Fruit fly (Drosophila melanogaster) whole organism, embryonic: ENCODE results near the gene CG15347.

Experiments
- Bteb2 ChIP-seq: fragments of 200-800 bp; sonication (Bioruptor generic); optimal IDR thresholded peaks from 2 replicates; lab custom pipeline; 2016; ENCODE audit warnings: missing biosample characterization, missing genetic modification characterization
- CG10462 ChIP-seq: fragments of 200-800 bp; sonication (Bioruptor generic); optimal IDR thresholded peaks from 2 replicates; lab custom pipeline; 2016; ENCODE audit warnings: missing biosample characterization, missing genetic modification characterization
- CG10654 ChIP-seq: fragments of 200-800 bp; sonication (Bioruptor generic); optimal IDR thresholded peaks from 2 replicates; lab custom pipeline; 2016; ENCODE audit warnings: missing biosample characterization, missing genetic modification characterization
- CG10979 ChIP-seq: fragments of 200-800 bp; sonication (Bioruptor generic); optimal IDR thresholded peaks from 2 replicates; lab custom pipeline; 2018; ENCODE audit warnings: missing biosample characterization, mild to moderate bottlenecking, missing genetic modification characterization, moderate library complexity
- CG11085 ChIP-seq: fragments of 200-800 bp; sonication (Bioruptor generic); IDR thresholded peaks from 2 replicates; pipeline ENCODE4 v1.3.6; 2022; ENCODE audit warnings: missing biosample characterization, missing genetic modification characterization
- CG11093 ChIP-seq: fragments of 200-800 bp; sonication (Bioruptor generic); IDR thresholded peaks from 3 replicates; pipeline ENCODE4 v1.3.6; 2022; ENCODE audit warnings: missing biosample characterization, missing genetic modification characterization
- CG12744 ChIP-seq: fragments of 200-800 bp; sonication (Bioruptor generic); optimal IDR thresholded peaks from 2 replicates; lab custom pipeline; 2016; ENCODE audit warnings: missing biosample characterization, missing genetic modification characterization
- CG15011 ChIP-seq: fragments of 200-800 bp; sonication (Bioruptor generic); optimal IDR thresholded peaks from 3 replicates; lab custom pipeline; 2018; ENCODE audit warnings: missing biosample characterization, mild to moderate bottlenecking, missing genetic modification characterization
- CG15269 ChIP-seq: fragments of 200-800 bp; sonication (Bioruptor generic); optimal IDR thresholded peaks from 2 replicates; lab custom pipeline; 2018; ENCODE audit warnings: missing biosample characterization, mild to moderate bottlenecking, missing genetic modification characterization, moderate library complexity
- CG1602 ChIP-seq: fragments of 200-800 bp; sonication (Bioruptor generic); optimal IDR thresholded peaks from 3 replicates; lab custom pipeline; 2016; ENCODE audit warnings: missing biosample characterization, missing genetic modification characterization
- CG1603 ChIP-seq: fragments of 200-800 bp; sonication (Bioruptor generic); optimal IDR thresholded peaks from 2 replicates; lab custom pipeline; 2019; ENCODE audit warnings: missing biosample characterization, mild to moderate bottlenecking, missing genetic modification characterization, moderate library complexity
- CG3163 ChIP-seq: fragments of 200-800 bp; sonication (Bioruptor generic); optimal IDR thresholded peaks from 3 replicates; lab custom pipeline; 2016; ENCODE audit warnings: missing biosample characterization, missing genetic modification characterization
- CG32767 ChIP-seq: fragments of 200-800 bp; sonication (Bioruptor generic); IDR thresholded peaks from 2 replicates; pipeline ENCODE4 v1.3.6; 2022; ENCODE audit warnings: missing biosample characterization, missing genetic modification characterization
- CG34224 ChIP-seq: fragments of 200-800 bp; sonication (Bioruptor generic); IDR thresholded peaks from 3 replicates; pipeline ENCODE4 v1.3.6; 2022; ENCODE audit warnings: missing biosample characterization, missing genetic modification characterization; ENCODE audit not compliant: partially characterized antibody
- CG6813 ChIP-seq: fragments of 200-800 bp; sonication (Bioruptor generic); optimal IDR thresholded peaks from 2 replicates; lab custom pipeline; 2017; ENCODE audit warnings: missing biosample characterization, missing genetic modification characterization, mild to moderate bottlenecking, moderate library complexity, missing genetic modification reagents
- CG7987 ChIP-seq: fragments of 200-800 bp; sonication (Bioruptor generic); optimal IDR thresholded peaks from 2 replicates; lab custom pipeline; 2018; ENCODE audit warnings: missing biosample characterization, mild to moderate bottlenecking, missing genetic modification characterization, moderate library complexity
- CG8765 ChIP-seq: fragments of 200-800 bp; sonication (Bioruptor generic); IDR thresholded peaks from 2 replicates; pipeline ENCODE4 v1.3.6; 2022; ENCODE audit warnings: missing biosample characterization, missing genetic modification characterization
- D ChIP-seq, 2 experiments: fragments of 200-800 bp in 1 of 2; fragments of >200 bp in 1 of 2; sonication (Bioruptor generic) in 1 of 2; optimal IDR thresholded peaks; 2 replicates in 1 of 2; 3 replicates in 1 of 2; lab custom pipeline; 2017; ENCODE audit warnings: mild to moderate bottlenecking in 1 of 2, missing biosample characterization in 1 of 2, missing genetic modification characterization in 1 of 2, missing genetic modification reagents in 1 of 2
- Deaf1 ChIP-seq: fragments of 200-800 bp; optimal IDR thresholded peaks from 3 replicates; lab custom pipeline; 2019; ENCODE audit warnings: missing biosample characterization, mild to moderate bottlenecking, missing genetic modification characterization, moderate library complexity
- Dfd ChIP-seq, 2 experiments: fragments of >200 bp; optimal IDR thresholded peaks; 2 replicates each; lab custom pipeline; 2017; ENCODE audit warnings: missing biosample characterization in 2 of 2, missing genetic modification characterization in 2 of 2
- Hand ChIP-seq: fragments of 200-800 bp; sonication (Bioruptor generic); optimal IDR thresholded peaks from 2 replicates; lab custom pipeline; 2017; ENCODE audit warnings: mild to moderate bottlenecking, missing biosample characterization, missing genetic modification reagents, missing genetic modification characterization
- Lim3 ChIP-seq: fragments of 200-800 bp; sonication (Bioruptor generic); IDR thresholded peaks from 2 replicates; pipeline ENCODE4 v1.3.6; 2022; ENCODE audit warnings: missing biosample characterization, missing genetic modification characterization
- Max ChIP-seq: fragments of 200-800 bp; sonication (Bioruptor generic); optimal IDR thresholded peaks from 2 replicates; lab custom pipeline; 2016; ENCODE audit warnings: missing biosample characterization, mild to moderate bottlenecking, missing genetic modification characterization
- Med ChIP-seq: fragments of 200-800 bp; sonication (Bioruptor generic); peaks from one replicate; lab custom pipeline; 2016; ENCODE audit warnings: missing biosample characterization, missing genetic modification characterization, mild to moderate bottlenecking, inconsistent platforms, moderate library complexity
- NK7.1 ChIP-seq: fragments of 200-800 bp; sonication (Bioruptor generic); optimal IDR thresholded peaks from 3 replicates; lab custom pipeline; 2016; ENCODE audit warnings: missing biosample characterization, missing genetic modification characterization
- Optix ChIP-seq: fragments of 200-800 bp; sonication (Bioruptor generic); IDR thresholded peaks from 3 replicates; pipeline ENCODE4 v1.3.6; 2022; ENCODE audit warnings: missing biosample characterization, missing genetic modification characterization
- PHDP ChIP-seq: fragments of 200-800 bp; sonication (Bioruptor generic); optimal IDR thresholded peaks from 3 replicates; lab custom pipeline; 2018; ENCODE audit warnings: missing biosample characterization, mild to moderate bottlenecking, missing genetic modification characterization, moderate library complexity
- Side ChIP-seq: fragments of 200-800 bp; sonication (Bioruptor generic); optimal IDR thresholded peaks from 2 replicates; lab custom pipeline; 2016; ENCODE audit warnings: missing biosample characterization, missing genetic modification characterization
- Sox100B ChIP-seq: fragments of 200-800 bp; sonication (Bioruptor generic); optimal IDR thresholded peaks from 3 replicates; lab custom pipeline; 2018; ENCODE audit warnings: missing biosample characterization, mild to moderate bottlenecking, missing genetic modification characterization
- Spps ChIP-seq: fragments of 200-800 bp; sonication (Bioruptor generic); optimal IDR thresholded peaks from 2 replicates; lab custom pipeline; 2018; ENCODE audit warnings: missing biosample characterization, mild to moderate bottlenecking, missing genetic modification characterization
- amos ChIP-seq: fragments of 200-800 bp; sonication (Bioruptor generic); IDR thresholded peaks from 2 replicates; pipeline ENCODE4 v1.3.6; 2022; ENCODE audit warnings: missing biosample characterization, missing genetic modification characterization; ENCODE audit not compliant: partially characterized antibody
- cas ChIP-seq: fragments of 200-800 bp; sonication (Bioruptor generic); IDR thresholded peaks from 2 replicates; pipeline ENCODE4 v1.3.6; 2022; ENCODE audit warnings: missing biosample characterization, missing genetic modification characterization
- chif ChIP-seq, 2 experiments: fragments of 200-800 bp; sonication (Bioruptor generic); optimal IDR thresholded peaks; 3 replicates each; lab custom pipeline; 2016; ENCODE audit warnings: missing biosample characterization in 2 of 2, missing genetic modification characterization in 2 of 2
- chn ChIP-seq: fragments of 200-800 bp; sonication (Bioruptor generic); optimal IDR thresholded peaks from 2 replicates; lab custom pipeline; 2016; ENCODE audit warnings: missing biosample characterization, missing genetic modification characterization
- danr ChIP-seq: fragments of 200-800 bp; sonication (Bioruptor generic); IDR thresholded peaks from 2 replicates; pipeline ENCODE4 v1.3.6; 2022; ENCODE audit warnings: missing biosample characterization, missing genetic modification characterization
- eve ChIP-seq, 2 experiments: fragments of >200 bp; optimal IDR thresholded peaks; 2 replicates each; lab custom pipeline; 2017; ENCODE audit warnings: missing biosample characterization in 2 of 2, missing genetic modification characterization in 2 of 2
- fd3F ChIP-seq: fragments of 200-800 bp; sonication (Bioruptor generic); optimal IDR thresholded peaks from 2 replicates; lab custom pipeline; 2018; ENCODE audit warnings: missing biosample characterization, mild to moderate bottlenecking, missing genetic modification characterization, moderate library complexity
- gcm ChIP-seq: fragments of 200-800 bp; sonication (Bioruptor generic); optimal IDR thresholded peaks from 2 replicates; lab custom pipeline; 2019; ENCODE audit warnings: missing biosample characterization, mild to moderate bottlenecking, missing genetic modification characterization, moderate library complexity
- gfzf ChIP-seq: fragments of 200-800 bp; sonication (Bioruptor generic); optimal IDR thresholded peaks from 2 replicates; lab custom pipeline; 2016; ENCODE audit warnings: missing biosample characterization, mild to moderate bottlenecking, missing genetic modification characterization, moderate library complexity
- hbn ChIP-seq: fragments of 200-800 bp; sonication (Bioruptor generic); IDR thresholded peaks from 2 replicates; pipeline ENCODE4 v1.3.6; 2022; ENCODE audit warnings: missing biosample characterization, missing genetic modification characterization; ENCODE audit not compliant: partially characterized antibody
- hth ChIP-seq: fragments of >200 bp; optimal IDR thresholded peaks from 2 replicates; lab custom pipeline; 2017; ENCODE audit warnings: inconsistent platforms
- ken ChIP-seq: fragments of 200-800 bp; sonication (Bioruptor generic); IDR thresholded peaks from 3 replicates; pipeline ENCODE4 v1.3.6; 2022; ENCODE audit warnings: missing biosample characterization, missing genetic modification characterization
- lilli ChIP-seq: fragments of 200-800 bp; sonication (Bioruptor generic); optimal IDR thresholded peaks from 3 replicates; lab custom pipeline; 2016; ENCODE audit warnings: missing biosample characterization, missing genetic modification characterization
- nerfin-2 ChIP-seq: fragments of 200-800 bp; sonication (Bioruptor generic); IDR thresholded peaks from 2 replicates; pipeline ENCODE4 v1.3.6; 2022; ENCODE audit warnings: missing biosample characterization, missing genetic modification characterization; ENCODE audit not compliant: partially characterized antibody
- org-1 ChIP-seq: fragments of 200-800 bp; sonication (Bioruptor generic); optimal IDR thresholded peaks from 2 replicates; lab custom pipeline; 2017; ENCODE audit warnings: missing biosample characterization, missing genetic modification characterization
- phol ChIP-seq: fragments of 200-800 bp; sonication (Bioruptor generic); optimal IDR thresholded peaks from 3 replicates; lab custom pipeline; 2018; ENCODE audit warnings: missing biosample characterization, mild to moderate bottlenecking, missing genetic modification characterization, moderate library complexity
- sqz ChIP-seq: fragments of 200-800 bp; sonication (Bioruptor generic); optimal IDR thresholded peaks from 3 replicates; lab custom pipeline; 2018; ENCODE audit warnings: missing biosample characterization, mild to moderate bottlenecking, missing genetic modification characterization
- tio ChIP-seq: fragments of 200-800 bp; sonication (Bioruptor generic); optimal IDR thresholded peaks from 2 replicates; lab custom pipeline; 2017; ENCODE audit warnings: missing biosample characterization, missing genetic modification characterization, inconsistent platforms
- twi ChIP-seq: fragments of 200-800 bp; optimal IDR thresholded peaks from 2 replicates; lab custom pipeline; 2019; ENCODE audit warnings: missing biosample characterization, mild to moderate bottlenecking, missing genetic modification characterization, moderate library complexity
- unpg ChIP-seq: fragments of 200-800 bp; sonication (Bioruptor generic); optimal IDR thresholded peaks from 3 replicates; lab custom pipeline; 2018; ENCODE audit warnings: missing biosample characterization, mild to moderate bottlenecking, missing genetic modification characterization, moderate library complexity

The CG15347 gene

dm6 chrX:8409793-8410192, 50.9 kb downstream of the CG15347 start (continued):
- TF ChIP-seq Lim3 (GFP tag; lab: Robert Waterston, UW) (no peak), Hand (GFP tag; lab: Kevin White, UChicago) (peak; percentile 90), CG8765 (GFP tag; lab: Robert Waterston, UW) (peak; percentile 99), CG12744 (GFP tag; lab: Kevin White, UChicago) (no peak), twi (tag; lab: Kevin White, UChicago) (no peak), sqz (GFP tag; lab: Kevin White, UChicago) (peak; percentile 61), CG15269 (tag; lab: Kevin White, UChicago) (no peak), lilli (GFP tag; lab: Kevin White, UChicago) (peak; percentile 4), chif (GFP tag; optimal IDR thresholded peaks at IDR 0.05; lab: Kevin White, UChicago) (no peak), Dfd (GFP tag; optimal IDR thresholded peaks at IDR 0.05; lab: Kevin White, UChicago) (no peak), tio (GFP tag; lab: Kevin White, UChicago) (no peak), gfzf (GFP tag; lab: Kevin White, UChicago) (no peak), CG10462 (GFP tag; lab: Kevin White, UChicago) (no peak), hbn (GFP tag; lab: Robert Waterston, UW) (0 out of 2 replicates have a peak, but pooled peaks have one; percentile 23), NK7.1 (GFP tag; lab: Kevin White, UChicago) (no peak), chn (no peak), Deaf1 (tag; lab: Kevin White, UChicago) (peak; percentile 53), Sox100B (no peak), fd3F (GFP tag; lab: Kevin White, UChicago) (no peak), nerfin-2 (GFP tag; lab: Robert Waterston, UW) (no peak), phol (no peak), CG10654 (GFP tag; lab: Kevin White, UChicago) (no peak), cas (GFP tag; lab: Robert Waterston, UW) (peak; percentile 91), CG7987 (GFP tag; lab: Kevin White, UChicago) (peak; percentile 68), CG34224 (0 out of 3 replicates have a peak, but pooled peaks have one; percentile 8), Max (GFP tag; lab: Kevin White, UChicago) (no peak), eve (GFP tag; optimal IDR thresholded peaks at IDR 0.05; lab: Kevin White, UChicago) (no peak), CG6813 (peak; percentile 51), unpg (GFP tag; lab: Kevin White, UChicago) (peak; percentile 31), ken (GFP tag; lab: Robert Waterston, UW) (0 out of 3 replicates have a peak, but pooled peaks have one; percentile 46), CG11093 (GFP tag; lab: Robert Waterston, UW) (no peak; the same call in 2 of the 3 replicates), amos (GFP tag; lab: Robert Waterston, UW) (peak; percentile 20; the same call in 1 of the 2 replicates), org-1 (GFP tag; lab: Kevin White, UChicago) (no peak), CG32767 (peak; percentile 73; the same call in 1 of the 2 replicates), CG15011 (GFP tag; lab: Kevin White, UChicago) (no peak), CG1603 (no peak), Spps (tag; lab: Kevin White, UChicago) (no peak), Bteb2 (GFP tag; lab: Kevin White, UChicago) (peak; percentile 5), CG10979 (tag; lab: Kevin White, UChicago) (no peak), PHDP (tag; lab: Kevin White, UChicago) (peak; percentile 72), D (optimal IDR thresholded peaks at IDR 0.05; lab: Kevin White, UChicago) (no peak), D (GFP tag; optimal IDR thresholded peaks at IDR 0.05; lab: Kevin White, UChicago) (no peak), danr (GFP tag; lab: Robert Waterston, UW) (no peak), Med (GFP tag; lab: Kevin White, UChicago) (peak; percentile 90), CG11085 (peak; percentile 79; the same call in 1 of the 2 replicates), CG3163 (GFP tag; lab: Kevin White, UChicago) (no peak), Side (GFP tag; lab: Kevin White, UChicago) (peak; percentile 37), hth (lab: Kevin White, UChicago) (no peak), CG1602 (GFP tag; lab: Kevin White, UChicago) (no peak), Optix (peak; percentile 77; the same call in 2 of the 3 replicates), gcm (GFP tag; lab: Kevin White, UChicago) (peak; percentile 17)
